Worm (Caenorhabditis elegans) whole organism, L2 larva: ENCODE results near the gene F32D8.14.

Experiments used
- C34F6.9 ChIP-seq: fragments of 150-350 bp; optimal IDR thresholded peaks from 2 replicates; lab custom pipeline; 2014; ENCODE audit warnings: missing biosample characterization, missing genetic modification characterization
- F13H6.1 ChIP-seq: sonication (generic microtip); optimal IDR thresholded peaks from 2 replicates; lab custom pipeline; 2016; ENCODE audit warnings: missing genetic modification characterization, missing compliant biosample characterization
- R02D3.7 ChIP-seq: fragments of 150-350 bp; optimal IDR thresholded peaks from 2 replicates; lab custom pipeline; 2014; ENCODE audit warnings: missing biosample characterization, missing genetic modification characterization
- Y55F3AM.14 ChIP-seq: fragments of 200-800 bp; sonication (Bioruptor generic); optimal IDR thresholded peaks from 2 replicates; lab custom pipeline; 2018; ENCODE audit warnings: mild to moderate bottlenecking, missing genetic modification characterization, missing compliant biosample characterization
- ZK546.5 ChIP-seq: sonication (generic microtip); optimal IDR thresholded peaks from 2 replicates; lab custom pipeline; 2017; ENCODE audit warnings: missing biosample characterization, missing genetic modification characterization
- alr-1 ChIP-seq: fragments of 150-350 bp; optimal IDR thresholded peaks from 2 replicates; lab custom pipeline; 2014; ENCODE audit warnings: missing biosample characterization, missing genetic modification characterization
- aly-2 ChIP-seq: fragments of 150-350 bp; optimal IDR thresholded peaks from 2 replicates; lab custom pipeline; 2014; ENCODE audit warnings: missing biosample characterization, missing genetic modification characterization
- ama-1 ChIP-seq: fragments of 150-350 bp; optimal IDR thresholded peaks from 2 replicates; lab custom pipeline; 2018; ENCODE audit warnings: inconsistent platforms
- blmp-1 ChIP-seq: sonication (generic microtip); optimal IDR thresholded peaks from 2 replicates; lab custom pipeline; 2017; ENCODE audit warnings: missing genetic modification characterization, mild to moderate bottlenecking, missing compliant biosample characterization, antibody characterized with exemption, moderate library complexity; ENCODE audit not compliant: insufficient read depth
- ceh-16 ChIP-seq: fragments of 150-350 bp; optimal IDR thresholded peaks from 2 replicates; lab custom pipeline; 2014; ENCODE audit warnings: missing biosample characterization, missing genetic modification characterization
- ceh-82 ChIP-seq: fragments of 150-350 bp; optimal IDR thresholded peaks from 2 replicates; lab custom pipeline; 2014; ENCODE audit warnings: missing biosample characterization, missing genetic modification characterization
- crh-2 ChIP-seq: sonication (generic microtip); optimal IDR thresholded peaks from 2 replicates; lab custom pipeline; 2017; ENCODE audit warnings: missing biosample characterization, missing genetic modification characterization
- dmd-4 ChIP-seq: sonication (generic microtip); optimal IDR thresholded peaks from 2 replicates; lab custom pipeline; 2017; ENCODE audit warnings: missing biosample characterization, missing genetic modification characterization
- egl-27 ChIP-seq: sonication (generic microtip); optimal IDR thresholded peaks from 3 replicates; lab custom pipeline; 2017; ENCODE audit warnings: missing biosample characterization, missing genetic modification reagents, missing genetic modification characterization
- elt-1 ChIP-seq: fragments of 150-350 bp; optimal IDR thresholded peaks from 2 replicates; lab custom pipeline; 2014; ENCODE audit warnings: missing biosample characterization, missing genetic modification characterization
- elt-3 ChIP-seq: sonication (generic microtip); optimal IDR thresholded peaks from 2 replicates; lab custom pipeline; 2017; ENCODE audit warnings: missing biosample characterization, missing genetic modification characterization
- fos-1 ChIP-seq: fragments of 150-350 bp; optimal IDR thresholded peaks from 2 replicates; lab custom pipeline; 2014; ENCODE audit warnings: missing biosample characterization, missing genetic modification characterization
- gmeb-1 ChIP-seq: fragments of 150-350 bp; optimal IDR thresholded peaks from 2 replicates; lab custom pipeline; 2014; ENCODE audit warnings: missing biosample characterization, missing genetic modification characterization
- lin-11 ChIP-seq: fragments of 150-350 bp; sonication (generic microtip); optimal IDR thresholded peaks from 2 replicates; lab custom pipeline; 2014; ENCODE audit warnings: missing biosample characterization, missing genetic modification characterization, inconsistent platforms, mixed read lengths
- lin-13 ChIP-seq: fragments of 150-350 bp; optimal IDR thresholded peaks from 2 replicates; lab custom pipeline; 2014; ENCODE audit warnings: missing biosample characterization, missing genetic modification reagents, missing genetic modification characterization
- lin-39 ChIP-seq: fragments of 150-350 bp; optimal IDR thresholded peaks from 2 replicates; lab custom pipeline; 2014; ENCODE audit warnings: missing biosample characterization, missing genetic modification reagents, missing genetic modification characterization
- lsy-2 ChIP-seq, 2 experiments: fragments of 150-350 bp in 1 of 2; sonication (generic microtip) in 1 of 2; optimal IDR thresholded peaks; 2 replicates each; lab custom pipeline; 2014 to 2017; ENCODE audit warnings: missing biosample characterization in 2 of 2, missing genetic modification characterization in 2 of 2
- mab-5 ChIP-seq: fragments of 150-350 bp; optimal IDR thresholded peaks from 2 replicates; lab custom pipeline; 2014; ENCODE audit warnings: missing biosample characterization, missing genetic modification characterization
- mbf-1 ChIP-seq: sonication (generic microtip); optimal IDR thresholded peaks from 2 replicates; lab custom pipeline; 2017; ENCODE audit warnings: missing biosample characterization, missing genetic modification characterization
- mdl-1 ChIP-seq, 2 experiments: fragments of 150-350 bp in 1 of 2; sonication (generic microtip) in 1 of 2; optimal IDR thresholded peaks; 2 replicates each; lab custom pipeline; 2017; ENCODE audit warnings: missing biosample characterization in 2 of 2, missing genetic modification characterization in 2 of 2
- nhr-10 ChIP-seq: sonication (generic microtip); optimal IDR thresholded peaks from 2 replicates; lab custom pipeline; 2017; ENCODE audit warnings: missing biosample characterization, missing genetic modification characterization
- nhr-11 ChIP-seq: fragments of 150-350 bp; optimal IDR thresholded peaks from 2 replicates; lab custom pipeline; 2014; ENCODE audit warnings: missing biosample characterization, missing genetic modification characterization
- nhr-12 ChIP-seq: fragments of 150-350 bp; optimal IDR thresholded peaks from 2 replicates; lab custom pipeline; 2014; ENCODE audit warnings: missing biosample characterization, missing genetic modification characterization
- nhr-129 ChIP-seq: fragments of 150-350 bp; optimal IDR thresholded peaks from 2 replicates; lab custom pipeline; 2014; ENCODE audit warnings: missing biosample characterization, missing genetic modification characterization
- nhr-21 ChIP-seq: fragments of 150-350 bp; optimal IDR thresholded peaks from 2 replicates; lab custom pipeline; 2014; ENCODE audit warnings: missing biosample characterization, missing genetic modification characterization
- nhr-23 ChIP-seq: fragments of 150-350 bp; optimal IDR thresholded peaks from 2 replicates; lab custom pipeline; 2014; ENCODE audit warnings: missing biosample characterization, missing genetic modification reagents, missing genetic modification characterization
- nhr-237 ChIP-seq: fragments of 150-350 bp; optimal IDR thresholded peaks from 2 replicates; lab custom pipeline; 2014; ENCODE audit warnings: missing biosample characterization, missing genetic modification characterization
- nhr-25 ChIP-seq: fragments of 150-350 bp; sonication (generic microtip); optimal IDR thresholded peaks from 3 replicates; lab custom pipeline; 2014; ENCODE audit warnings: missing biosample characterization, missing genetic modification characterization
- nhr-6 ChIP-seq: fragments of 150-350 bp; optimal IDR thresholded peaks from 2 replicates; lab custom pipeline; 2014; ENCODE audit warnings: missing biosample characterization, missing genetic modification characterization
- nhr-77 ChIP-seq: fragments of 150-350 bp; optimal IDR thresholded peaks from 2 replicates; lab custom pipeline; 2014; ENCODE audit warnings: missing biosample characterization, missing genetic modification characterization
- peb-1 ChIP-seq: fragments of 150-350 bp; optimal IDR thresholded peaks from 2 replicates; lab custom pipeline; 2014; ENCODE audit warnings: missing biosample characterization, missing genetic modification characterization
- sem-4 ChIP-seq: fragments of 150-350 bp; optimal IDR thresholded peaks from 2 replicates; lab custom pipeline; 2014; ENCODE audit warnings: missing biosample characterization, missing genetic modification reagents, missing genetic modification characterization
- skn-1 ChIP-seq: sonication (generic microtip); optimal IDR thresholded peaks from 2 replicates; lab custom pipeline; 2017; ENCODE audit warnings: missing biosample characterization, missing genetic modification characterization
- sma-3 ChIP-seq: sonication (generic microtip); optimal IDR thresholded peaks from 2 replicates; lab custom pipeline; 2016; ENCODE audit warnings: missing genetic modification reagents, missing genetic modification characterization, missing compliant biosample characterization
- sma-9 ChIP-seq, 2 experiments: fragments of 150-350 bp in 1 of 2; sonication (generic microtip) in 1 of 2; optimal IDR thresholded peaks; 2 replicates each; lab custom pipeline; 2014 to 2016; ENCODE audit warnings: missing genetic modification characterization in 2 of 2, mild to moderate bottlenecking in 1 of 2, missing biosample characterization in 1 of 2, missing compliant biosample characterization in 1 of 2, missing genetic modification reagents in 1 of 2, moderate library complexity in 1 of 2
- snpc-4 ChIP-seq: fragments of 150-350 bp; optimal IDR thresholded peaks from 2 replicates; lab custom pipeline; 2014; ENCODE audit warnings: missing biosample characterization, missing genetic modification characterization
- unc-39 ChIP-seq: fragments of 150-350 bp; optimal IDR thresholded peaks from 2 replicates; lab custom pipeline; 2014; ENCODE audit warnings: missing biosample characterization, missing genetic modification characterization
- unc-55 ChIP-seq: fragments of 150-350 bp; sonication (generic microtip); optimal IDR thresholded peaks from 3 replicates; lab custom pipeline; 2014; ENCODE audit warnings: missing biosample characterization, missing genetic modification reagents, missing genetic modification characterization
- unc-62 ChIP-seq: fragments of 150-350 bp; optimal IDR thresholded peaks from 2 replicates; lab custom pipeline; 2014; ENCODE audit warnings: missing biosample characterization, missing genetic modification reagents, missing genetic modification characterization
- zag-1 ChIP-seq: fragments of 150-350 bp; optimal IDR thresholded peaks from 2 replicates; lab custom pipeline; 2014; ENCODE audit warnings: missing biosample characterization, missing genetic modification characterization
- ztf-1 ChIP-seq: fragments of 200-800 bp; sonication (Bioruptor generic); conservative IDR thresholded peaks from 2 replicates; pipeline ENCODE4 v1.3.6; 2022; ENCODE audit warnings: missing genetic modification characterization, missing compliant biosample characterization
- ztf-11 ChIP-seq: sonication (generic microtip); optimal IDR thresholded peaks from 2 replicates; lab custom pipeline; 2017; ENCODE audit warnings: missing biosample characterization, missing genetic modification characterization
- ztf-4 ChIP-seq: fragments of 150-350 bp; optimal IDR thresholded peaks from 2 replicates; lab custom pipeline; 2014; ENCODE audit warnings: missing biosample characterization, missing genetic modification characterization

The F32D8.14 gene

DNA sequence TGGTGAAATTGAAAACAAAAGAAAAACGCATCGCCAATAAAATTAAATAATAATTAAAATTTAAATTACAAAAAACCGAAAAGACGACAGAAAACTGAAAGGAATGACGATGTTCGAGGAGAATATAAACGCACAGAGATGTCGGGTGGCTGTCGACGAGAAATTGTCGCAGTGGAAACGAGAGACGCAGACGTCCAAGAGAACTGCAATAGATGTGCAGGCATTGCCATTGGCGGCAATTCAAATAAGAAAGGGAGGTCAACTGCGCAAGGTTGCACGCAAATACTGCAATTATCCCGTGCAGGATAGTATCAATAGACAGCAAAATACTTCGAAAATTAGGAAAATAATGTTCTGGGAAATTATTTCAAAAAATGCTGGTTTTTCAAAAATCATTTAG, 2.6 kb upstream of the F32D8.14 start:
- TF ChIP-seq snpc-4 (tag; lab: Kevin White, UChicago) (peak; percentile 89), fos-1 (tag; lab: Kevin White, UChicago) (peak; percentile 98), nhr-23 (tag; lab: Kevin White, UChicago) (no peak), ztf-1 (GFP tag; lab: Robert Waterston, UW) (no peak), nhr-21 (tag; lab: Kevin White, UChicago) (peak; percentile 99), sem-4 (tag; lab: Kevin White, UChicago) (peak; percentile 98), lin-39 (tag; lab: Kevin White, UChicago) (peak; percentile 53), nhr-25 (tag; lab: Kevin White, UChicago) (peak; percentile 99), nhr-10 (tag; lab: Kevin White, UChicago) (peak; percentile 79), elt-3 (no peak), nhr-129 (tag; lab: Kevin White, UChicago) (peak; percentile 98), ama-1 (lab: Kevin White, UChicago) (peak; percentile 80), sma-9 (GFP tag; optimal IDR thresholded peaks at IDR 0.05; lab: Kevin White, UChicago) (peak; percentile 100), sma-9 (tag; optimal IDR thresholded peaks at IDR 0.05; lab: Kevin White, UChicago) (no peak), nhr-11 (peak; percentile 79), alr-1 (tag; lab: Kevin White, UChicago) (no peak), lsy-2 (tag; optimal IDR thresholded peaks at IDR 0.05; lab: Kevin White, UChicago) (peak; percentile 95 to 98), sma-3 (GFP tag; lab: Kevin White, UChicago) (peak; percentile 99), peb-1 (tag; lab: Kevin White, UChicago) (peak; percentile 40), gmeb-1 (tag; lab: Kevin White, UChicago) (peak; percentile 100), unc-39 (tag; lab: Kevin White, UChicago) (no peak), egl-27 (peak; percentile 97), blmp-1 (tag; lab: Kevin White, UChicago) (peak; percentile 92), R02D3.7 (tag; lab: Kevin White, UChicago) (peak; percentile 71), nhr-12 (tag; lab: Kevin White, UChicago) (peak; percentile 79), Y55F3AM.14 (GFP tag; lab: Kevin White, UChicago) (peak; percentile 99), lin-13 (peak; percentile 98), ceh-16 (peak; percentile 95), elt-1 (no peak), ZK546.5 (tag; lab: Kevin White, UChicago) (peak; percentile 100), mab-5 (tag; lab: Kevin White, UChicago) (peak; percentile 97), unc-62 (GFP tag; lab: Kevin White, UChicago) (peak; percentile 95), C34F6.9 (tag; lab: Kevin White, UChicago) (peak; percentile 100), nhr-237 (tag; lab: Kevin White, UChicago) (peak; percentile 85), mbf-1 (tag; lab: Kevin White, UChicago) (no peak), ztf-11 (tag; lab: Kevin White, UChicago) (peak; percentile 71), nhr-77 (tag; lab: Kevin White, UChicago) (peak; percentile 92), zag-1 (tag; lab: Kevin White, UChicago) (peak; percentile 94), lin-11 (tag; lab: Kevin White, UChicago) (peak; percentile 99), dmd-4 (tag; lab: Kevin White, UChicago) (peak; percentile 58), crh-2 (tag; lab: Kevin White, UChicago) (peak; percentile 99), skn-1 (tag; lab: Kevin White, UChicago) (peak; percentile 80), ceh-82 (tag; lab: Kevin White, UChicago) (peak; percentile 93), mdl-1 (tag; optimal IDR thresholded peaks at IDR 0.05; lab: Kevin White, UChicago) (peak; percentile 74 to 90), ztf-4 (tag; lab: Kevin White, UChicago) (peak; percentile 97), nhr-6 (tag; lab: Kevin White, UChicago) (peak; percentile 97), F13H6.1 (peak; percentile 98), aly-2 (tag; lab: Kevin White, UChicago) (peak; percentile 19), unc-55 (peak; percentile 100)
